Worm (Caenorhabditis elegans): ENCODE results near the gene R01E6.7.

Gene R01E6.7

ce11 chrX:13541335-13541734 lies 28.4 kb downstream of the R01E6.7 start:
- no peak for TF ChIP-seq ztf-23 (GFP tag; IDR thresholded peaks at IDR 0.05)
- no peak for TF ChIP-seq klf-2 (GFP tag; conservative IDR thresholded peaks at IDR 0.05)
- no peak for TF ChIP-seq ref-1 (GFP tag; conservative IDR thresholded peaks at IDR 0.05)
- no peak for TF ChIP-seq T22C8.4 (GFP tag; IDR thresholded peaks at IDR 0.05)
- no peak for TF ChIP-seq cog-1 (tag; optimal IDR thresholded peaks at IDR 0.05)
- no peak for TF ChIP-seq med-1 (GFP tag; optimal IDR thresholded peaks at IDR 0.05; ENCODE audit: insufficient read depth)

ce11 chrX:13539701-13540100 lies 30.1 kb downstream of the R01E6.7 start:
- TF ChIP-seq klf-2 (GFP tag; conservative IDR thresholded peaks at IDR 0.05) (no peak), flt-1 (GFP tag; IDR thresholded peaks at IDR 0.05) (no peak), T22C8.4 (GFP tag; IDR thresholded peaks at IDR 0.05) (no peak), cog-1 (tag; optimal IDR thresholded peaks at IDR 0.05) (no peak), ztf-23 (GFP tag; IDR thresholded peaks at IDR 0.05) (no peak), med-1 (GFP tag; optimal IDR thresholded peaks at IDR 0.05; ENCODE audit: insufficient read depth) (no peak), ztf-29 (GFP tag; IDR thresholded peaks at IDR 0.05) (no peak)

- TF ChIP-seq ref-1 (GFP tag; conservative IDR thresholded peaks at IDR 0.05) (no peak), ztf-29 (GFP tag; IDR thresholded peaks at IDR 0.05) (no peak), ztf-23 (GFP tag; IDR thresholded peaks at IDR 0.05) (no peak), flt-1 (GFP tag; IDR thresholded peaks at IDR 0.05) (no peak), cog-1 (tag; optimal IDR thresholded peaks at IDR 0.05) (no peak), klf-2 (GFP tag; conservative IDR thresholded peaks at IDR 0.05) (no peak), med-1 (GFP tag; optimal IDR thresholded peaks at IDR 0.05; ENCODE audit: insufficient read depth) (no peak), tab-1 (GFP tag; IDR thresholded peaks at IDR 0.05) (no peak), T22C8.4 (GFP tag; IDR thresholded peaks at IDR 0.05) (no peak)
Measured at ce11 chrX:13536759-13537158, 33.0 kb downstream of the R01E6.7 start, which contains the start of gene R01E6.5. TSS of gene R01E6.5 (plus strand) at chrX:13537059.

ce11 chrX:13532424-13533309 lies 37.1 kb downstream of the R01E6.7 start, which contains the start of gene acr-12:
TSS of gene acr-12 (plus strand) at chrX:13532853.
- TF ChIP-seq T22C8.4 (GFP tag; IDR thresholded peaks at IDR 0.05) (no peak), ztf-29 (GFP tag; IDR thresholded peaks at IDR 0.05) (no peak), tab-1 (GFP tag; IDR thresholded peaks at IDR 0.05) (no peak), klf-2 (GFP tag; conservative IDR thresholded peaks at IDR 0.05) (no peak), cog-1 (tag; optimal IDR thresholded peaks at IDR 0.05) (no peak), ref-1 (GFP tag; conservative IDR thresholded peaks at IDR 0.05) (no peak), ztf-23 (GFP tag; IDR thresholded peaks at IDR 0.05) (no peak), med-1 (GFP tag; optimal IDR thresholded peaks at IDR 0.05; ENCODE audit: insufficient read depth) (no peak), flt-1 (GFP tag; IDR thresholded peaks at IDR 0.05) (no peak)

- no peak for TF ChIP-seq ztf-29 (GFP tag; IDR thresholded peaks at IDR 0.05)
- TF ChIP-seq ztf-23 (GFP tag; IDR thresholded peaks at IDR 0.05): no peak
- no peak for TF ChIP-seq cog-1 (tag; optimal IDR thresholded peaks at IDR 0.05)
- TF ChIP-seq T22C8.4 (GFP tag; IDR thresholded peaks at IDR 0.05): no peak
- no peak for TF ChIP-seq med-1 (GFP tag; optimal IDR thresholded peaks at IDR 0.05; ENCODE audit: insufficient read depth)
- no peak for TF ChIP-seq flt-1 (GFP tag; IDR thresholded peaks at IDR 0.05)
- TF ChIP-seq tab-1 (GFP tag; IDR thresholded peaks at IDR 0.05): no peak
Measured at ce11 chrX:13530015-13530778, 39.6 kb downstream of the R01E6.7 start.

- no peak for TF ChIP-seq klf-2 (GFP tag; conservative IDR thresholded peaks at IDR 0.05)
- TF ChIP-seq ztf-29 (GFP tag; IDR thresholded peaks at IDR 0.05): no peak
- TF ChIP-seq cog-1 (tag; optimal IDR thresholded peaks at IDR 0.05): no peak
- TF ChIP-seq med-1 (GFP tag; optimal IDR thresholded peaks at IDR 0.05; ENCODE audit: insufficient read depth): no peak
- no peak for TF ChIP-seq ref-1 (GFP tag; conservative IDR thresholded peaks at IDR 0.05)
- TF ChIP-seq T22C8.4 (GFP tag; IDR thresholded peaks at IDR 0.05): no peak
- no peak for TF ChIP-seq ztf-23 (GFP tag; IDR thresholded peaks at IDR 0.05)
- TF ChIP-seq tab-1 (GFP tag; IDR thresholded peaks at IDR 0.05): no peak
- TF ChIP-seq flt-1 (GFP tag; IDR thresholded peaks at IDR 0.05): no peak
Measured at ce11 chrX:13528630-13529138, 41.1 kb downstream of the R01E6.7 start, which contains the start of gene F18H3.4. TSS of gene F18H3.4 (plus strand) at chrX:13529088.

- peak; percentile 72 for TF ChIP-seq ztf-23 (GFP tag; IDR thresholded peaks at IDR 0.05)
- no peak for TF ChIP-seq ref-1 (GFP tag; conservative IDR thresholded peaks at IDR 0.05)
- TF ChIP-seq cog-1 (tag; optimal IDR thresholded peaks at IDR 0.05): peak; percentile 69
- TF ChIP-seq flt-1 (GFP tag; IDR thresholded peaks at IDR 0.05): 0 out of 2 replicates have a peak, but pooled peaks have one; percentile 39
- peak; percentile 73 for TF ChIP-seq ztf-29 (GFP tag; IDR thresholded peaks at IDR 0.05)
- no peak for TF ChIP-seq tab-1 (GFP tag; IDR thresholded peaks at IDR 0.05)
- no peak for TF ChIP-seq T22C8.4 (GFP tag; IDR thresholded peaks at IDR 0.05)
- no peak for TF ChIP-seq med-1 (GFP tag; optimal IDR thresholded peaks at IDR 0.05; ENCODE audit: insufficient read depth)
- TF ChIP-seq klf-2 (GFP tag; conservative IDR thresholded peaks at IDR 0.05): no peak
Measured at ce11 chrX:13527347-13528092, 42.2 kb downstream of the R01E6.7 start, which contains the start of gene pab-2. TSS of gene pab-2 (minus strand) at chrX:13527415.
